Worm (Caenorhabditis elegans): ENCODE measurements around the gene wrt-4.

DNA sequence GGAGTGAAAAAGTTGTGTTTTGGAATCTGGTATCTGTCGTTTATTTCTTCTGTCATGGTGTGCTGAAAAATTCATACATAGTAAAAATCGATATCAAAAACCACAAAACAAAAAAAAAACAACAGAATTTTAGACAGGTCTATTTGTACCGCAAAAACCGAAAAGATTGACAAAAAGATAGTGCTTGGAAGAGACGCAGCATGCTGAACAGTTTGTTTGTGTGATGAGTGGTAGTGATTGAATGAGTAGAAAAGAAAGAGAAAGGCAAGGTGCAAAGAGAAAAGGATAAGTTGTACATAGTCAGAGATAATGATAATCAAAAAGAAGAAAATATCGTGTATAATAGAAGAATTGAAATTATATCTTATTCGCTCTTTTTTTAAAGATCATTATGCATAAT lies 15.6 kb upstream of the wrt-4 start, which contains the start of gene Y7A5A.2:
- TF ChIP-seq ZK546.5 (tag; optimal IDR thresholded peaks at IDR 0.05) (no peak), jun-1 (tag; optimal IDR thresholded peaks at IDR 0.05) (no peak), nhr-11 (tag; optimal IDR thresholded peaks at IDR 0.05) (no peak), lin-39 (tag; optimal IDR thresholded peaks at IDR 0.05) (no peak), pqm-1 (tag; optimal IDR thresholded peaks at IDR 0.05) (no peak), egl-5 (tag; optimal IDR thresholded peaks at IDR 0.05) (no peak), egl-27 (tag; optimal IDR thresholded peaks at IDR 0.05) (no peak), aly-2 (tag; optimal IDR thresholded peaks at IDR 0.05) (no peak), nhr-43 (tag; optimal IDR thresholded peaks at IDR 0.05; ENCODE audit: poor library complexity, severe bottlenecking) (no peak), pha-4 (tag; optimal IDR thresholded peaks at IDR 0.05) (no peak)

Data from whole organism, L3 larva.